Fruit fly (Drosophila melanogaster) Kc167 (cell line): ENCODE measurements around the gene DCX-EMAP.

ENCODE experiments used
- Myc ChIP-seq: fragments of >200 bp; optimal IDR thresholded peaks from 2 replicates; lab custom pipeline; 2017; ENCODE audit warnings: missing external identifiers
- Sin3A ChIP-seq: fragments of >200 bp; optimal IDR thresholded peaks from 2 replicates; lab custom pipeline; 2018; ENCODE audit warnings: missing external identifiers
- h ChIP-seq: fragments of >200 bp; optimal IDR thresholded peaks from 3 replicates; lab custom pipeline; 2018; ENCODE audit warnings: missing external identifiers
- insv ChIP-seq: fragments of >200 bp; optimal IDR thresholded peaks from 3 replicates; lab custom pipeline; 2018; ENCODE audit warnings: missing external identifiers
- psq ChIP-seq: fragments of >200 bp; optimal IDR thresholded peaks from 2 replicates; lab custom pipeline; 2017; ENCODE audit warnings: missing external identifiers
- ttk ChIP-seq: sonication (Bioruptor generic); optimal IDR thresholded peaks from 2 replicates; lab custom pipeline; 2017; ENCODE audit warnings: missing external identifiers

The DCX-EMAP gene

dm6 chr3L:14958613-14959327 lies 55.2 kb downstream of the DCX-EMAP start:
- TF ChIP-seq insv (lab: Kevin White, UChicago) (no peak), psq (no peak), Sin3A (lab: Kevin White, UChicago) (no peak), ttk (lab: Kevin White, UChicago) (no peak), Myc (no peak), h (lab: Kevin White, UChicago) (no peak)

- no peak for TF ChIP-seq ttk (lab: Kevin White, UChicago)
Observed at dm6 chr3L:14960549-14960948, 56.9 kb downstream of the DCX-EMAP start.

dm6 chr3L:14961027-14961426 lies 57.4 kb downstream of the DCX-EMAP start:
- TF ChIP-seq ttk (lab: Kevin White, UChicago) (no peak), Myc (no peak), h (lab: Kevin White, UChicago) (no peak), psq (no peak), Sin3A (lab: Kevin White, UChicago) (no peak), insv (lab: Kevin White, UChicago) (no peak)

dm6 chr3L:14962729-14963128 lies 59.1 kb downstream of the DCX-EMAP start:
- TF ChIP-seq h (lab: Kevin White, UChicago) (no peak), insv (lab: Kevin White, UChicago) (no peak), ttk (lab: Kevin White, UChicago) (no peak), Sin3A (lab: Kevin White, UChicago) (no peak), psq (no peak), Myc (no peak)

- TF ChIP-seq insv (lab: Kevin White, UChicago) (no peak), ttk (lab: Kevin White, UChicago) (no peak), h (lab: Kevin White, UChicago) (no peak), psq (no peak), Sin3A (lab: Kevin White, UChicago) (no peak), Myc (no peak)
Observed at dm6 chr3L:14964862-14965261, 61.3 kb downstream of the DCX-EMAP start.

dm6 chr3L:14966199-14966858 lies 62.7 kb downstream of the DCX-EMAP start:
- TF ChIP-seq h (lab: Kevin White, UChicago) (no peak), Sin3A (lab: Kevin White, UChicago) (no peak), Myc (no peak), insv (lab: Kevin White, UChicago) (no peak), psq (no peak), ttk (lab: Kevin White, UChicago) (no peak)

dm6 chr3L:14967691-14968538 lies 64.3 kb downstream of the DCX-EMAP start:
- TF ChIP-seq ttk (lab: Kevin White, UChicago) (no peak), psq (no peak), Sin3A (lab: Kevin White, UChicago) (no peak), insv (lab: Kevin White, UChicago) (no peak), Myc (no peak), h (lab: Kevin White, UChicago) (no peak)

- no peak for TF ChIP-seq ttk (lab: Kevin White, UChicago)
- TF ChIP-seq h (lab: Kevin White, UChicago) = no peak
- no peak for TF ChIP-seq insv (lab: Kevin White, UChicago)
- TF ChIP-seq Myc = no peak
- no peak for TF ChIP-seq psq
- TF ChIP-seq Sin3A (lab: Kevin White, UChicago) = no peak
Observed at dm6 chr3L:14968553-14968952, 64.9 kb downstream of the DCX-EMAP start.

- no peak for TF ChIP-seq h (lab: Kevin White, UChicago)
- no peak for TF ChIP-seq psq
- no peak for TF ChIP-seq ttk (lab: Kevin White, UChicago)
- no peak for TF ChIP-seq Sin3A (lab: Kevin White, UChicago)
- TF ChIP-seq insv (lab: Kevin White, UChicago) = no peak
Observed at dm6 chr3L:14969171-14969570, 65.6 kb downstream of the DCX-EMAP start, which contains the start of gene Tom. TSS of gene Tom (plus strand) at chr3L:14969344.

- no peak for TF ChIP-seq h (lab: Kevin White, UChicago)
- no peak for TF ChIP-seq insv (lab: Kevin White, UChicago)
- TF ChIP-seq Sin3A (lab: Kevin White, UChicago) = no peak
- TF ChIP-seq psq = no peak
- no peak for TF ChIP-seq ttk (lab: Kevin White, UChicago)
- TF ChIP-seq Myc = no peak
Observed at dm6 chr3L:14970213-14970612, 66.6 kb downstream of the DCX-EMAP start.

dm6 chr3L:14971893-14972624 lies 68.5 kb downstream of the DCX-EMAP start:
- no peak for TF ChIP-seq Myc
- TF ChIP-seq psq = no peak
- no peak for TF ChIP-seq Sin3A (lab: Kevin White, UChicago)
- no peak for TF ChIP-seq ttk (lab: Kevin White, UChicago)
- no peak for TF ChIP-seq insv (lab: Kevin White, UChicago)
- TF ChIP-seq h (lab: Kevin White, UChicago) = no peak
